Fruit fly (Drosophila melanogaster) Kc167 (cell line): ENCODE data around the gene Art6.

Experiments
- Myc ChIP-seq: fragments of >200 bp; optimal IDR thresholded peaks from 2 replicates; lab custom pipeline; 2017; ENCODE audit warnings: missing external identifiers
- h ChIP-seq: fragments of >200 bp; optimal IDR thresholded peaks from 3 replicates; lab custom pipeline; 2018; ENCODE audit warnings: missing external identifiers
- insv ChIP-seq: fragments of >200 bp; optimal IDR thresholded peaks from 3 replicates; lab custom pipeline; 2018; ENCODE audit warnings: missing external identifiers
- psq ChIP-seq: fragments of >200 bp; optimal IDR thresholded peaks from 2 replicates; lab custom pipeline; 2017; ENCODE audit warnings: missing external identifiers
- ttk ChIP-seq: sonication (Bioruptor generic); optimal IDR thresholded peaks from 2 replicates; lab custom pipeline; 2017; ENCODE audit warnings: missing external identifiers

- TF ChIP-seq psq (no peak), ttk (lab: Kevin White, UChicago) (no peak), h (lab: Kevin White, UChicago) (no peak), insv (lab: Kevin White, UChicago) (no peak), Myc (lab: Kevin White, UChicago) (no peak)
Measured at dm6 chr3R:13974741-13975245, 29.2 kb upstream of the Art6 start.
